Worm (Caenorhabditis elegans): ENCODE data around the gene twk-13.

- TF ChIP-seq dao-5 (tag; optimal IDR thresholded peaks at IDR 0.05) (no peak), him-1 (tag; optimal IDR thresholded peaks at IDR 0.05) (no peak), W03F9.2 (tag; optimal IDR thresholded peaks at IDR 0.05) (no peak)
Observed at ce11 chrV:12386154-12386553, 48.4 kb upstream of the twk-13 start, which contains the start of gene K01D12.15.

Data from whole organism, L4/young adult.